Worm (Caenorhabditis elegans): ENCODE measurements around the gene ZK488.6.

DNA sequence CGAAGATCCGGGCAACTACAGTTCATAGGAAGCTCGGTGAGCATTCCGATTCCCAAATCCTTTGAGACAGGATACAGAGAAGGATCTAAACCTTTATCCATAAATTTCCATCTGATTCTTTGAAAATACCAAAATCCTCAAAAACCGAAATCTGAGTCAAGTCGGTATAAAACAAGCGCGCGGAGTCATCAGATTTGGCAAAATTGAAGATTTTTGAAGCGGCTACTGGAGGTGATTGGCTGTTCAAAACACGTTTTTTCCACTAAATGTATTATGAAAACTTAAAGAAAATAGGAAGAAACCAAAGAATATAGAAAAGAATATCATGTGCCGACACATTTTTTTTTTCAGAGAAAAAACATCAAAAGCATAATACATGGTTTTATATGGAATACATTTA, 15.6 kb upstream of the ZK488.6 start, which contains the start of gene C14C6.13:
- TF ChIP-seq ceh-43 (GFP tag; optimal IDR thresholded peaks at IDR 0.05) (no peak), snpc-4 (tag; optimal IDR thresholded peaks at IDR 0.05) (no peak), lsy-2 (tag; optimal IDR thresholded peaks at IDR 0.05) (no peak), unc-62 (GFP tag; optimal IDR thresholded peaks at IDR 0.05) (no peak), ham-2 (GFP tag; optimal IDR thresholded peaks at IDR 0.05) (no peak), ztf-11 (tag; optimal IDR thresholded peaks at IDR 0.05) (no peak), mab-5 (tag; optimal IDR thresholded peaks at IDR 0.05) (no peak), mep-1 (tag; optimal IDR thresholded peaks at IDR 0.05) (no peak)

Measured in whole organism, mixed stage, embryonic.